Worm (Caenorhabditis elegans): ENCODE results near the gene C27A7.6.
"Not testable (repeated sequence)": the region's sequence is repeated elsewhere in the genome, so short reads cannot be mapped to it uniquely, and the experiment has no call there.

The C27A7.6 gene

DNA sequence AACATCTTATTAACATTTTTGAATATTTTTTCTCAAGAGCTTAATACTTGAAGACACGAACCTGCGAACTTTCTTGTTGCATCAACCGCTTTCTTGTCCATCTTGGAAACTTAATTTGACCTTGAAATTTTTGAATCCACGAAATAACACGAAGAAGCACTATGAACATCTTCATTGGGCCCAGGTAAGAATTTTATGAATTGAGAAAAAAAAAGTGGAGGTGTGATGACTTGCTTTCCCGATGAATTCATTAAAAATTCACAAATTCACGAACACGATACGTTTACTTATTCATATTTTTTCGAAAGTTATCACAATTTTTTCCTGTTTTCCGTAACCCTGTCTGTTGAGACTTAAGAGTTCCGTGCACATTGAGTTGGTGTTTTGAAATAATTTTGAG lies at the start of gene C27A7.6:
Gene C27A7.6, minus strand, starts transcription at position 101 of the 400 bp plus-strand sequence.
- TF ChIP-seq hmbx-1 (tag; optimal IDR thresholded peaks at IDR 0.05); tbx-11 (GFP tag; IDR thresholded peaks at IDR 0.05); hmg-4 (GFP tag; optimal IDR thresholded peaks at IDR 0.05): not testable (repeated sequence)

DNA sequence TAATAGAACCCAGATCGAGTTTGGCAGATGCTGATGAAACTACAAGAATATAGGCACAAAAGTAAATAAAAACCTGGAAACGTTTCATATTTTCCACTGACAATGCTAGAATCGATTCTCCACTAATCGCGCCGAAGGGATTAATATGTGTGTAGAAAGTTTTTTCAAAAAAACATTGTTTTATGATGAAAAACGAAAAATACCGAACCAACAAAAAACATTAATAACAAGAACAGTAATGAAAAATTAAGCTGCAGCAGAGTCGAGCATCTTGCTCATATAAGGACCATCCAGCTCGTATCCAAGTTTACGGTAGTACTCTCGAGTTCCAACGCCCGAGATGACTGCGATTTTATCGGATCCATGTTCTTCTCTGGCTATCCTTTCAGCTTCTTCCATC lies 48.8 kb upstream of the C27A7.6 start, which contains the start of gene clec-224:
Gene clec-224, minus strand, starts transcription at position 101 of the 400 bp plus-strand sequence.
- peak; percentile 9 for TF ChIP-seq ceh-36 (tag; optimal IDR thresholded peaks at IDR 0.05)
- TF ChIP-seq hmbx-1 (tag; optimal IDR thresholded peaks at IDR 0.05): no peak
- TF ChIP-seq hnd-1 (tag; optimal IDR thresholded peaks at IDR 0.05): no peak

DNA sequence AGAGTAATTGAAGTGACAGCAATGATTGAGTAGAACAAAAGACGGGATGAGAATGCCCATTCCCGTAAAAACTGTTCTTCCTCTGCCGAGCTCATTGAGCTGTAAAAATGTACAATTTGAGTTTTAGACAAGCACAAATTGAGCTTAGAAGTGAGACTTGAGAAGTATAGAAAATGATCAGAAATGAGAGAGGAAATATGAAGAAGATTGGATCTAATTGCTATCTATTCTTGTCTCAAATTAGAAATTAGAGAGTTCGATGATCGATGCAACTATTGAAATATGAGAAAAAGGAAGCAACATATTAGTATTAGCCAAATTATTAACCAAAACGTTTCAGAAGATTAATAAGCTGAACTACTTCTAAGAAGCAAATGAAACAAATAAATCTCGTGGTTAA lies 39.5 kb upstream of the C27A7.6 start, which contains the start of gene ZK863.1:
Gene ZK863.1, minus strand, starts transcription at position 101 of the 400 bp plus-strand sequence.
- no peak for TF ChIP-seq pes-1 (GFP tag; IDR thresholded peaks at IDR 0.05)
- TF ChIP-seq ceh-36 (tag; optimal IDR thresholded peaks at IDR 0.05): no peak
- TF ChIP-seq hmbx-1 (tag; optimal IDR thresholded peaks at IDR 0.05): no peak
- TF ChIP-seq sea-1 (GFP tag; conservative IDR thresholded peaks at IDR 0.05): no peak
- no peak for TF ChIP-seq ama-1 (optimal IDR thresholded peaks at IDR 0.05)
- no peak for TF ChIP-seq ceh-13 (GFP tag; optimal IDR thresholded peaks at IDR 0.05)
- TF ChIP-seq scrt-1 (GFP tag; IDR thresholded peaks at IDR 0.05): no peak
- TF ChIP-seq ets-7 (tag; optimal IDR thresholded peaks at IDR 0.05): no peak
- TF ChIP-seq tbx-11 (GFP tag; IDR thresholded peaks at IDR 0.05): no peak
- no peak for TF ChIP-seq tbx-37 (GFP tag; conservative IDR thresholded peaks at IDR 0.05)

DNA sequence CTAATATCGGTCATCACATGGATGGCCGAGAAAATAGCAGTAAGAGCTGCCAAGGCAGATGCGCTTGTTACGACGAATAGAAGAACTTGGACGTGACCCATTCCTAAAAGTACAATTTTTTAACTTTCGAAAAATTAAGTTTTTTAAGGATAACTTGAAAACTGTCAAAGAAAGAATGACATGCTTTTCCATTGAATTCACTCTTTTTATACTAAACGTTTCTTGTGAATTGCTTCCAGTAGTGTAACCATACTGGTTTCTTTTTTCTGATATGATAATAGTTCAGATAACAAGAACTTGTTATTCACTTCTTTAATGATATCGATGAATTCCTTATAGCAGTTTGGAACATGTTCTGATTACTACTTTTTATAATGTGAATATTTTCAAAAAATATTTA lies 37.1 kb upstream of the C27A7.6 start, which contains the start of gene col-37:
Gene col-37, minus strand, starts transcription at position 101 of the 400 bp plus-strand sequence.
- TF ChIP-seq tbx-37 (GFP tag; conservative IDR thresholded peaks at IDR 0.05): no peak
- TF ChIP-seq ceh-36 (tag; optimal IDR thresholded peaks at IDR 0.05): no peak
- TF ChIP-seq scrt-1 (GFP tag; IDR thresholded peaks at IDR 0.05): no peak
- TF ChIP-seq ceh-13 (GFP tag; optimal IDR thresholded peaks at IDR 0.05): no peak
- TF ChIP-seq aly-1 (tag; optimal IDR thresholded peaks at IDR 0.05): no peak
- no peak for TF ChIP-seq flt-1 (GFP tag; IDR thresholded peaks at IDR 0.05)
- no peak for TF ChIP-seq tbx-11 (GFP tag; IDR thresholded peaks at IDR 0.05)
- no peak for TF ChIP-seq B0310.2 (tag; optimal IDR thresholded peaks at IDR 0.05)
- TF ChIP-seq sea-1 (GFP tag; conservative IDR thresholded peaks at IDR 0.05): no peak
- TF ChIP-seq pes-1 (GFP tag; IDR thresholded peaks at IDR 0.05): no peak
- TF ChIP-seq F13C5.2 (tag; optimal IDR thresholded peaks at IDR 0.05): no peak
- TF ChIP-seq hmg-4 (GFP tag; optimal IDR thresholded peaks at IDR 0.05): no peak
- no peak for TF ChIP-seq ets-7 (tag; optimal IDR thresholded peaks at IDR 0.05)
- TF ChIP-seq tra-4 (tag; optimal IDR thresholded peaks at IDR 0.05): no peak

DNA sequence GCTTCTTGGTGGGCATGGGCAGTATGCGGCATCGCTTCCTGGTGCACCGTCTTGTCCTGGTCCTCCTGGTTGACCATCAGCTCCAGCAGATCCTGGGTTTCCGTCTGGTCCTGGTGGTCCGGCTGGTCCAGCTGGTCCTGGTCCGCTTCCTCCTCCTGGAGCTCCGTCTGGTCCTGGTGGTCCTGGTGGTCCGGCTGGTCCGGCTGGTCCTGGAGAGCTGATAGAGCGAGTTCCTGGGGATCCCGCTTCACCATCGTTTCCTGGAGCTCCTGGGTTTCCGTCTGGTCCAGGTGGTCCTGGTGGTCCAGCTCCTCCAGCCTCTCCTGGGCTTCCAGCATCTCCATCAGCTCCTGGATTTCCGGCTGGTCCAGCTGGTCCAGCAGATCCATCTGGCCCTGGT lies 36.4 kb upstream of the C27A7.6 start:
- no peak for TF ChIP-seq ceh-36 (tag; optimal IDR thresholded peaks at IDR 0.05)
- TF ChIP-seq tbx-11 (GFP tag; IDR thresholded peaks at IDR 0.05): no peak
- no peak for TF ChIP-seq ets-7 (tag; optimal IDR thresholded peaks at IDR 0.05)
- no peak for TF ChIP-seq hmbx-1 (tag; optimal IDR thresholded peaks at IDR 0.05)
- TF ChIP-seq ama-1 (optimal IDR thresholded peaks at IDR 0.05): no peak
- no peak for TF ChIP-seq B0310.2 (tag; optimal IDR thresholded peaks at IDR 0.05)
- TF ChIP-seq aly-1 (tag; optimal IDR thresholded peaks at IDR 0.05): peak; percentile 8
- no peak for TF ChIP-seq tbx-37 (GFP tag; conservative IDR thresholded peaks at IDR 0.05)
- TF ChIP-seq flt-1 (GFP tag; IDR thresholded peaks at IDR 0.05): no peak

DNA sequence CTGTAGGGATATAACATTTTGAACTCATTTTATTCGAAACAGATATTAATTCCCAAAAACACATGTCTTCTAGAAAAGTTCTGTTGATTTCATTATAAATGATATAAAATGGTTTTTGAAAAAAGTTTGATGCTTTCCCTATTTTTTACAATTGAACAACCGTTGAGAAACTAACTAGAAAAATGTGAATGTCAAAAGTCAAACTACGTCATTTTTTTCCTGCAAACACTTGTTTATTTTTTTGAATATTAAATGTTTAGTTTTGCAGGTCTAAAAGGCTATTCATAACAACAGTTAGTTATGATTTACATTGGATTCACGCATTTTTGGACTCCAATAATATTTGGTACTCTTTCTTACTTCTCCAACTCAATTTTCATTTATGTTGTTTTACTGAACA lies 32.3 kb upstream of the C27A7.6 start, which contains the start of gene srj-4:
Gene srj-4, plus strand, starts transcription at position 301 of the 400 bp plus-strand sequence.
- TF ChIP-seq hnd-1 (tag; optimal IDR thresholded peaks at IDR 0.05) (no peak), hmbx-1 (tag; optimal IDR thresholded peaks at IDR 0.05) (no peak), pes-1 (GFP tag; IDR thresholded peaks at IDR 0.05) (no peak), tbx-11 (GFP tag; IDR thresholded peaks at IDR 0.05) (no peak), tra-4 (tag; optimal IDR thresholded peaks at IDR 0.05) (no peak), tbx-37 (GFP tag; conservative IDR thresholded peaks at IDR 0.05) (no peak), ceh-13 (GFP tag; optimal IDR thresholded peaks at IDR 0.05) (no peak), ets-7 (tag; optimal IDR thresholded peaks at IDR 0.05) (no peak), F13C5.2 (tag; optimal IDR thresholded peaks at IDR 0.05) (no peak), ama-1 (optimal IDR thresholded peaks at IDR 0.05) (no peak), B0310.2 (tag; optimal IDR thresholded peaks at IDR 0.05) (no peak), scrt-1 (GFP tag; IDR thresholded peaks at IDR 0.05) (no peak), ceh-36 (tag; optimal IDR thresholded peaks at IDR 0.05) (no peak), sea-1 (GFP tag; conservative IDR thresholded peaks at IDR 0.05) (no peak), aly-1 (tag; optimal IDR thresholded peaks at IDR 0.05) (no peak), hmg-4 (GFP tag; optimal IDR thresholded peaks at IDR 0.05) (no peak), flt-1 (GFP tag; IDR thresholded peaks at IDR 0.05) (no peak)

DNA sequence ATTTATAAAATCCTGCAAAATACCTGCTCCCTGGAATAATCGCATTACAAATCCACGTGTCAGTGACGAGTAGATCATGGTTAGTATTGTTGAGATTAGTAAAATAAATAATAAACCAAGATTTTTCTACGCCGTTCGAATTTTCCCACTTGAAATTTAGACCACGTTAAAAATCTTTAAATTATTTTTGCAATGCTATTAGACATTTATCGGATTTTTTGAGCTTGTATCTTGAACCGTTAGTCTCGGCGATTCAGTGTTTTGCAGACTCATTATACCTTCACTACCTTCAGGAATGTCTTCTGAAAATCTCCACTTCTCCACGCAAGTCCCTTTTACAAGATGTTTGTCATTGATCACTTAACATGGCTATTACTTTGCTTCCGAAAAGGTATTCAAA lies 31.6 kb upstream of the C27A7.6 start, which contains the start of gene C27A7.5:
Gene C27A7.5, minus strand, starts transcription at position 101 of the 400 bp plus-strand sequence.
- TF ChIP-seq scrt-1 (GFP tag; IDR thresholded peaks at IDR 0.05) (no peak), B0310.2 (tag; optimal IDR thresholded peaks at IDR 0.05) (no peak), tbx-37 (GFP tag; conservative IDR thresholded peaks at IDR 0.05) (no peak), F13C5.2 (tag; optimal IDR thresholded peaks at IDR 0.05) (no peak), hnd-1 (tag; optimal IDR thresholded peaks at IDR 0.05) (no peak), tra-4 (tag; optimal IDR thresholded peaks at IDR 0.05) (no peak), ets-7 (tag; optimal IDR thresholded peaks at IDR 0.05) (no peak), ceh-13 (GFP tag; optimal IDR thresholded peaks at IDR 0.05) (no peak), hmg-4 (GFP tag; optimal IDR thresholded peaks at IDR 0.05) (no peak)

DNA sequence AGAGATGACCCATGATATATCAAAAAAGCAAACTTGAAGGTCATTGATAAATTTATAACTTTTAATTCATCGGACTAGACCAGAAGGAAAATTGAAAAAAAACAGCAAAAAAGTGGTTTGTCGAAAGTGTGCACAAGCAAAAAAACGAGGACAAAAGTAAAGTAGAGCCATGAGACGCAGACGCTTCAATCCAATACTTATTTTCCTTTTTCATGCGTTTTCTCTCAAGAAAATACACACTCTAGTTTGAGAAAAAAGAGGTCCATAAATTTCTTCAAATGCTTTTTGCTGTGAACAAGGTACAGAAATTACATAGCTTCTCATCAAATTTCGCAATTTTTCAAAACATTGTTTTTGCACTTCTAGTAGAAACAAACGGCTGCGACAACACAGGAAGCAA lies 30.6 kb upstream of the C27A7.6 start:
- TF ChIP-seq F13C5.2 (tag; optimal IDR thresholded peaks at IDR 0.05) (no peak), tra-4 (tag; optimal IDR thresholded peaks at IDR 0.05) (no peak), tbx-37 (GFP tag; conservative IDR thresholded peaks at IDR 0.05) (no peak), ama-1 (optimal IDR thresholded peaks at IDR 0.05) (no peak), B0310.2 (tag; optimal IDR thresholded peaks at IDR 0.05) (no peak), sea-1 (GFP tag; conservative IDR thresholded peaks at IDR 0.05) (no peak), flt-1 (GFP tag; IDR thresholded peaks at IDR 0.05) (no peak), ceh-36 (tag; optimal IDR thresholded peaks at IDR 0.05) (no peak), hmg-4 (GFP tag; optimal IDR thresholded peaks at IDR 0.05) (no peak)
